Fruit fly (Drosophila melanogaster) whole organism, prepupa: ENCODE results near the gene Faa.

Experiments
- Blimp-1 ChIP-seq: fragments of 200-800 bp; sonication (Bioruptor generic); optimal IDR thresholded peaks from 3 replicates; lab custom pipeline; 2017; ENCODE audit warnings: missing biosample characterization, missing genetic modification characterization, mild to moderate bottlenecking, moderate library complexity, missing genetic modification reagents
- CG11294 ChIP-seq: fragments of 200-800 bp; sonication (Bioruptor generic); IDR thresholded peaks from 2 replicates; pipeline ENCODE4 v1.3.6; 2022; ENCODE audit warnings: missing biosample characterization, missing genetic modification characterization
- CG1621 ChIP-seq: fragments of 200-800 bp; sonication (Bioruptor generic); optimal IDR thresholded peaks from 3 replicates; lab custom pipeline; 2018; ENCODE audit warnings: missing biosample characterization, mild to moderate bottlenecking, missing genetic modification characterization
- CG16779 ChIP-seq: fragments of 200-800 bp; sonication (Bioruptor generic); optimal IDR thresholded peaks from 3 replicates; lab custom pipeline; 2017; ENCODE audit warnings: missing biosample characterization, mild to moderate bottlenecking, missing genetic modification characterization
- CG32006 ChIP-seq: fragments of 200-800 bp; sonication (Bioruptor generic); optimal IDR thresholded peaks from 3 replicates; lab custom pipeline; 2017; ENCODE audit warnings: missing biosample characterization, mild to moderate bottlenecking, missing genetic modification characterization
- CG34406 ChIP-seq: fragments of 200-800 bp; sonication (Bioruptor generic); optimal IDR thresholded peaks from 3 replicates; lab custom pipeline; 2016; ENCODE audit warnings: missing biosample characterization, missing genetic modification characterization
- CG3919 ChIP-seq: fragments of 200-800 bp; sonication (Bioruptor generic); optimal IDR thresholded peaks from 3 replicates; lab custom pipeline; 2016; ENCODE audit warnings: missing biosample characterization, missing genetic modification characterization
- CG4318 ChIP-seq: fragments of 200-800 bp; sonication (Bioruptor generic); optimal IDR thresholded peaks from 3 replicates; lab custom pipeline; 2017; ENCODE audit warnings: missing biosample characterization, mild to moderate bottlenecking, missing genetic modification characterization
- CG6163 ChIP-seq: fragments of 200-800 bp; sonication (Bioruptor generic); IDR thresholded peaks from 3 replicates; pipeline ENCODE4 v1.3.6; 2022; ENCODE audit warnings: missing biosample characterization, missing genetic modification characterization
- CG6276 ChIP-seq: fragments of 200-800 bp; sonication (Bioruptor generic); optimal IDR thresholded peaks from 2 replicates; lab custom pipeline; 2017; ENCODE audit warnings: missing biosample characterization, mild to moderate bottlenecking, missing genetic modification characterization
- CG6792 ChIP-seq: fragments of 200-800 bp; sonication (Bioruptor generic); optimal IDR thresholded peaks from 3 replicates; lab custom pipeline; 2016; ENCODE audit warnings: missing biosample characterization, missing genetic modification characterization
- CG6854 ChIP-seq: fragments of 200-800 bp; sonication (Bioruptor generic); optimal IDR thresholded peaks from 2 replicates; lab custom pipeline; 2017; ENCODE audit warnings: missing biosample characterization, mild to moderate bottlenecking, missing genetic modification characterization
- CG8119 ChIP-seq: fragments of 200-800 bp; sonication (Bioruptor generic); IDR thresholded peaks from 3 replicates; pipeline ENCODE4 v1.3.6; 2022; ENCODE audit warnings: missing biosample characterization, missing genetic modification characterization
- CG8319 ChIP-seq: fragments of 200-800 bp; sonication (Bioruptor generic); optimal IDR thresholded peaks from 3 replicates; lab custom pipeline; 2016; ENCODE audit warnings: missing biosample characterization, missing genetic modification characterization
- CG8632 ChIP-seq: fragments of 200-800 bp; sonication (Bioruptor generic); optimal IDR thresholded peaks from 3 replicates; lab custom pipeline; 2016; ENCODE audit warnings: missing biosample characterization, missing genetic modification characterization
- Eip75B ChIP-seq: fragments of 200-800 bp; sonication (Bioruptor generic); optimal IDR thresholded peaks from 3 replicates; lab custom pipeline; 2016; ENCODE audit warnings: missing biosample characterization, missing genetic modification characterization
- Eip78C ChIP-seq: fragments of 200-800 bp; sonication (Bioruptor generic); peaks from one replicate; lab custom pipeline; 2016; ENCODE audit warnings: missing biosample characterization, missing genetic modification characterization
- Eip93F ChIP-seq: fragments of 200-800 bp; sonication (Bioruptor generic); optimal IDR thresholded peaks from 2 replicates; lab custom pipeline; 2016; ENCODE audit warnings: missing biosample characterization, mild to moderate bottlenecking, missing genetic modification characterization
- Ets21C ChIP-seq: fragments of 200-800 bp; sonication (Bioruptor generic); optimal IDR thresholded peaks from 3 replicates; lab custom pipeline; 2016; ENCODE audit warnings: missing biosample characterization, missing genetic modification characterization
- Ets96B ChIP-seq: fragments of 200-800 bp; optimal IDR thresholded peaks from 2 replicates; lab custom pipeline; 2019; ENCODE audit warnings: missing biosample characterization, mild to moderate bottlenecking, missing genetic modification characterization, moderate library complexity
- OdsH ChIP-seq: fragments of 200-800 bp; sonication (Bioruptor generic); optimal IDR thresholded peaks from 3 replicates; lab custom pipeline; 2016; ENCODE audit warnings: missing biosample characterization, missing genetic modification characterization
- Smox ChIP-seq: fragments of 200-800 bp; sonication (Bioruptor generic); optimal IDR thresholded peaks from 3 replicates; lab custom pipeline; 2016; ENCODE audit warnings: missing biosample characterization, missing genetic modification characterization
- Sox102F ChIP-seq: fragments of 200-800 bp; sonication (Bioruptor generic); optimal IDR thresholded peaks from 2 replicates; lab custom pipeline; 2016; ENCODE audit warnings: missing biosample characterization, mild to moderate bottlenecking, missing genetic modification characterization
- Sox14 ChIP-seq: fragments of 200-800 bp; sonication (Bioruptor generic); optimal IDR thresholded peaks from 3 replicates; lab custom pipeline; 2016; ENCODE audit warnings: missing biosample characterization, missing genetic modification characterization
- Sox15 ChIP-seq: fragments of 200-800 bp; sonication (Bioruptor generic); optimal IDR thresholded peaks from 3 replicates; lab custom pipeline; 2016; ENCODE audit warnings: missing biosample characterization, missing genetic modification characterization
- achi ChIP-seq: fragments of 200-800 bp; sonication (Bioruptor generic); optimal IDR thresholded peaks from 3 replicates; lab custom pipeline; 2016; ENCODE audit warnings: missing biosample characterization, missing genetic modification characterization
- acj6 ChIP-seq: fragments of 200-800 bp; sonication (Bioruptor generic); optimal IDR thresholded peaks from 3 replicates; lab custom pipeline; 2016; ENCODE audit warnings: missing biosample characterization, missing genetic modification characterization
- dac ChIP-seq: fragments of 200-800 bp; sonication (Bioruptor generic); optimal IDR thresholded peaks from 2 replicates; lab custom pipeline; 2017; ENCODE audit warnings: missing biosample characterization, mild to moderate bottlenecking, missing genetic modification characterization
- dsx ChIP-seq: fragments of 200-800 bp; optimal IDR thresholded peaks from 3 replicates; lab custom pipeline; 2019; ENCODE audit warnings: missing biosample characterization, mild to moderate bottlenecking, missing genetic modification characterization, moderate library complexity; ENCODE audit not compliant: poor library complexity, severe bottlenecking
- eg ChIP-seq: fragments of 200-800 bp; sonication (Bioruptor generic); IDR thresholded peaks from 3 replicates; pipeline ENCODE4 v1.3.6; 2022; ENCODE audit warnings: missing biosample characterization, missing genetic modification characterization
- fd59A ChIP-seq: fragments of 200-800 bp; sonication (Bioruptor generic); optimal IDR thresholded peaks from 2 replicates; lab custom pipeline; 2017; ENCODE audit warnings: missing biosample characterization, mild to moderate bottlenecking, missing genetic modification characterization, missing genetic modification reagents
- fd85E ChIP-seq: fragments of 200-800 bp; sonication (Bioruptor generic); optimal IDR thresholded peaks from 3 replicates; lab custom pipeline; 2016; ENCODE audit warnings: missing biosample characterization, missing genetic modification characterization
- salr ChIP-seq, 2 experiments: fragments of 200-800 bp; sonication (Bioruptor generic); optimal IDR thresholded peaks; 3 replicates each; lab custom pipeline; 2016 to 2018; ENCODE audit warnings: missing biosample characterization in 2 of 2, missing genetic modification characterization in 2 of 2, mild to moderate bottlenecking in 1 of 2
- spab ChIP-seq: fragments of 200-800 bp; sonication (Bioruptor generic); optimal IDR thresholded peaks from 2 replicates; lab custom pipeline; 2017; ENCODE audit warnings: missing biosample characterization, mild to moderate bottlenecking, missing genetic modification characterization, missing genetic modification reagents
- ss ChIP-seq, 2 experiments: fragments of 200-800 bp; sonication (Bioruptor generic); optimal IDR thresholded peaks; 2 replicates in 1 of 2; 3 replicates in 1 of 2; lab custom pipeline; 2017 to 2018; ENCODE audit warnings: mild to moderate bottlenecking in 2 of 2, missing biosample characterization in 2 of 2, missing genetic modification characterization in 2 of 2, moderate library complexity in 1 of 2
- svp ChIP-seq: fragments of 200-800 bp; sonication (Bioruptor generic); peaks from one replicate; lab custom pipeline; 2016; ENCODE audit warnings: missing biosample characterization, missing genetic modification characterization
- vri ChIP-seq: fragments of 200-800 bp; sonication (Bioruptor generic); optimal IDR thresholded peaks from 3 replicates; lab custom pipeline; 2016; ENCODE audit warnings: missing biosample characterization, mild to moderate bottlenecking, missing genetic modification characterization

Gene Faa

dm6 chr3L:4116490-4117367 lies 43.0 kb upstream of the Faa start (continued):
- TF ChIP-seq CG8119 (GFP tag; lab: Robert Waterston, UW): 0 out of 3 replicates have a peak, but pooled peaks have one; percentile 35
- no peak for TF ChIP-seq CG4318
- no peak for TF ChIP-seq acj6 (GFP tag; lab: Kevin White, UChicago)

- no peak for TF ChIP-seq Blimp-1 (GFP tag; lab: Kevin White, UChicago)
- TF ChIP-seq Eip93F (GFP tag; lab: Kevin White, UChicago): peak; percentile 74
- TF ChIP-seq vri (GFP tag; lab: Kevin White, UChicago): peak; percentile 25
- TF ChIP-seq svp: peak; percentile 16
- no peak for TF ChIP-seq ss (GFP tag; optimal IDR thresholded peaks at IDR 0.05; lab: Kevin White, UChicago)
- TF ChIP-seq CG11294 (GFP tag; lab: Robert Waterston, UW): no peak
- no peak for TF ChIP-seq Sox102F
- TF ChIP-seq Smox (GFP tag; lab: Kevin White, UChicago): no peak
Observed at dm6 chr3L:4115701-4116100, 41.9 kb upstream of the Faa start.

dm6 chr3L:4115107-4115506 lies 41.4 kb upstream of the Faa start:
- TF ChIP-seq ss (GFP tag; optimal IDR thresholded peaks at IDR 0.05; lab: Kevin White, UChicago) (no peak), svp (peak; percentile 97)
- TF ChIP-seq, all 60 proteins: peak for 1

dm6 chr3L:4113998-4114397 lies 40.2 kb upstream of the Faa start:
- peak; percentile 64 for TF ChIP-seq svp
- TF ChIP-seq Eip78C (GFP tag; lab: Kevin White, UChicago): no peak

- TF ChIP-seq CG34406 (no peak), vri (GFP tag; lab: Kevin White, UChicago) (peak; percentile 2), Sox15 (GFP tag; lab: Kevin White, UChicago) (no peak), CG6276 (GFP tag; lab: Kevin White, UChicago) (no peak), CG16779 (tag; lab: Kevin White, UChicago) (no peak), fd59A (GFP tag; lab: Kevin White, UChicago) (no peak), svp (peak; percentile 82), eg (GFP tag; lab: Robert Waterston, UW) (no peak)
Observed at dm6 chr3L:4110212-4110611, 36.5 kb upstream of the Faa start.

- TF ChIP-seq CG6163 (GFP tag; lab: Robert Waterston, UW) (peak; percentile 53; the same call in 2 of the 3 replicates), Eip75B (GFP tag; lab: Kevin White, UChicago) (peak; percentile 72), dac (GFP tag; lab: Kevin White, UChicago) (peak; percentile 51), spab (peak; percentile 62), CG6792 (peak; percentile 39), CG16779 (tag; lab: Kevin White, UChicago) (peak; percentile 16), CG8632 (peak; percentile 49), eg (GFP tag; lab: Robert Waterston, UW) (peak; percentile 71; the same call in 2 of the 3 replicates), Ets21C (GFP tag; lab: Kevin White, UChicago) (peak; percentile 25), CG1621 (tag; lab: Kevin White, UChicago) (peak; percentile 0), CG32006 (GFP tag; lab: Kevin White, UChicago) (peak; percentile 88), vri (GFP tag; lab: Kevin White, UChicago) (no peak), Sox14 (GFP tag; lab: Kevin White, UChicago) (peak; percentile 55), salr (GFP tag; optimal IDR thresholded peaks at IDR 0.05; lab: Kevin White, UChicago) (peak; percentile 2 to 60), Eip78C (GFP tag; lab: Kevin White, UChicago) (peak; percentile 94), CG8319 (GFP tag; lab: Kevin White, UChicago) (peak; percentile 40), OdsH (GFP tag; lab: Kevin White, UChicago) (peak; percentile 69), CG6854 (GFP tag; lab: Kevin White, UChicago) (no peak), acj6 (GFP tag; lab: Kevin White, UChicago) (peak; percentile 75), svp (peak; percentile 79), dsx (GFP tag; lab: Kevin White, UChicago) (peak; percentile 28), ss (GFP tag; optimal IDR thresholded peaks at IDR 0.05; lab: Kevin White, UChicago) (peak; percentile 51 to 77), fd85E (GFP tag; lab: Kevin White, UChicago) (no peak), Ets96B (tag; lab: Kevin White, UChicago) (peak; percentile 53), CG3919 (GFP tag; lab: Kevin White, UChicago) (peak; percentile 74), achi (peak; percentile 68)
Observed at dm6 chr3L:4108844-4109494, 35.2 kb upstream of the Faa start.
